Worm (Caenorhabditis elegans): ENCODE data around the gene ttr-23.
A peak's percentile ranks its signal among the peaks of the same experiment; 100 is the strongest.

ttr-23 gene

ce11 chrV:10589774-10590528 lies at the start of gene ttr-23:
Gene ttr-23 (minus strand): TSS chrV:10589860.
- TF ChIP-seq mep-1 (tag; optimal IDR thresholded peaks at IDR 0.05): no peak
- no peak for TF ChIP-seq unc-39 (tag; optimal IDR thresholded peaks at IDR 0.05)
- no peak for TF ChIP-seq ham-2 (GFP tag; optimal IDR thresholded peaks at IDR 0.05)
- TF ChIP-seq ceh-83 (GFP tag; optimal IDR thresholded peaks at IDR 0.05): no peak
- no peak for TF ChIP-seq pha-4 (tag; optimal IDR thresholded peaks at IDR 0.05)
- no peak for TF ChIP-seq cnd-1 (tag; optimal IDR thresholded peaks at IDR 0.05)
- no peak for TF ChIP-seq snpc-4 (tag; optimal IDR thresholded peaks at IDR 0.05)
- TF ChIP-seq ces-1 (GFP tag; optimal IDR thresholded peaks at IDR 0.05): no peak
- no peak for TF ChIP-seq lsy-2 (tag; optimal IDR thresholded peaks at IDR 0.05)
- TF ChIP-seq nhr-12 (tag; optimal IDR thresholded peaks at IDR 0.05): no peak
- no peak for TF ChIP-seq blmp-1 (tag; optimal IDR thresholded peaks at IDR 0.05)

ce11 chrV:10635722-10636121 lies 46.1 kb upstream of the ttr-23 start, which contains the start of gene kvs-2:
Gene kvs-2 (plus strand): TSS chrV:10636022.
- TF ChIP-seq snpc-4 (tag; optimal IDR thresholded peaks at IDR 0.05) (no peak), cnd-1 (tag; optimal IDR thresholded peaks at IDR 0.05) (no peak), ceh-39 (tag; optimal IDR thresholded peaks at IDR 0.05) (no peak), nhr-237 (tag; optimal IDR thresholded peaks at IDR 0.05) (no peak), nhr-28 (tag; optimal IDR thresholded peaks at IDR 0.05) (no peak), lin-32 (GFP tag; optimal IDR thresholded peaks at IDR 0.05) (no peak), bed-3 (GFP tag; optimal IDR thresholded peaks at IDR 0.05) (no peak), tbx-8 (GFP tag; optimal IDR thresholded peaks at IDR 0.05) (no peak), zip-8 (tag; optimal IDR thresholded peaks at IDR 0.05) (no peak), nhr-2 (tag; optimal IDR thresholded peaks at IDR 0.05) (no peak), nhr-12 (tag; optimal IDR thresholded peaks at IDR 0.05) (no peak), elt-1 (tag; optimal IDR thresholded peaks at IDR 0.05; ENCODE audit: borderline replicate concordance, insufficient read depth) (no peak), ces-1 (GFP tag; optimal IDR thresholded peaks at IDR 0.05) (no peak)

ce11 chrV:10632758-10633157 lies 43.1 kb upstream of the ttr-23 start, which contains the start of gene mab-23:
Gene mab-23 (plus strand): TSS chrV:10633058.
- TF ChIP-seq nhr-76 (tag; optimal IDR thresholded peaks at IDR 0.05) (no peak), zip-8 (tag; optimal IDR thresholded peaks at IDR 0.05) (no peak), elt-1 (tag; optimal IDR thresholded peaks at IDR 0.05; ENCODE audit: borderline replicate concordance, insufficient read depth) (no peak), mab-5 (tag; optimal IDR thresholded peaks at IDR 0.05) (no peak), lin-32 (GFP tag; optimal IDR thresholded peaks at IDR 0.05) (no peak), unc-120 (tag; optimal IDR thresholded peaks at IDR 0.05; ENCODE audit: poor library complexity, severe bottlenecking) (no peak), lin-13 (tag; optimal IDR thresholded peaks at IDR 0.05) (no peak)

ce11 chrV:10630497-10630896 lies 40.8 kb upstream of the ttr-23 start:
- TF ChIP-seq ceh-43 (GFP tag; optimal IDR thresholded peaks at IDR 0.05): no peak
- TF ChIP-seq zip-8 (tag; optimal IDR thresholded peaks at IDR 0.05): no peak
- no peak for TF ChIP-seq mls-2 (tag; optimal IDR thresholded peaks at IDR 0.05)
- no peak for TF ChIP-seq nhr-237 (tag; optimal IDR thresholded peaks at IDR 0.05)
- no peak for TF ChIP-seq blmp-1 (tag; optimal IDR thresholded peaks at IDR 0.05)
- no peak for TF ChIP-seq hlh-1 (tag; optimal IDR thresholded peaks at IDR 0.05)
- no peak for TF ChIP-seq unc-39 (tag; optimal IDR thresholded peaks at IDR 0.05)
- no peak for TF ChIP-seq ham-2 (GFP tag; optimal IDR thresholded peaks at IDR 0.05)
- no peak for TF ChIP-seq cnd-1 (tag; optimal IDR thresholded peaks at IDR 0.05)
- TF ChIP-seq unc-120 (tag; optimal IDR thresholded peaks at IDR 0.05; ENCODE audit: poor library complexity, severe bottlenecking): no peak
- no peak for TF ChIP-seq nhr-28 (tag; optimal IDR thresholded peaks at IDR 0.05)
- no peak for TF ChIP-seq lsy-2 (tag; optimal IDR thresholded peaks at IDR 0.05)
- no peak for TF ChIP-seq ceh-83 (GFP tag; optimal IDR thresholded peaks at IDR 0.05)
- no peak for TF ChIP-seq elt-3 (tag; optimal IDR thresholded peaks at IDR 0.05)
- TF ChIP-seq ceh-39 (tag; optimal IDR thresholded peaks at IDR 0.05): no peak
- TF ChIP-seq snpc-4 (tag; optimal IDR thresholded peaks at IDR 0.05): no peak
- no peak for TF ChIP-seq ces-1 (GFP tag; optimal IDR thresholded peaks at IDR 0.05)
- TF ChIP-seq bed-3 (GFP tag; optimal IDR thresholded peaks at IDR 0.05): no peak

DNA sequence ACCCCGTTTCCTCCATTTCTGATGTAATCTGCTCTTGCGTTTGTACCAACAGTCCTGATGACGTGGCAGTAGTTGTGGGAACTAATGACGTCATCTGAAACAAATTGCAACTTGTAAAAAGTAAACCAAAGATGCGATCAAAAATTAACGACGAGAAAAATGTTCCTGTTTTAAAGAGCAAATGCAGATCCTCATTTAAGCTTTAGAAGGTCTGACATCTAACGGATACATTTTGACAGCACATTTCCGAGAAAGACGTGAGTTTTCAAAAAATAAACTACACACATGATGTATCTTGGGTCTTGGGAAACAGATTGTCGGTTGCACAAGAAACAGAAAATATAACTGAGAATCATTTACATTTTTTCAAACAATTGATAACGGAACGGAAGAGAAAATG lies 25.8 kb upstream of the ttr-23 start, which contains the start of gene H09F14.1:
Gene H09F14.1, minus strand, starts transcription at position 101 of the 400 bp plus-strand sequence.
- peak; percentile 19 for TF ChIP-seq zip-8 (tag; optimal IDR thresholded peaks at IDR 0.05)
- no peak for TF ChIP-seq tbx-8 (GFP tag; optimal IDR thresholded peaks at IDR 0.05)
- no peak for TF ChIP-seq snpc-4 (tag; optimal IDR thresholded peaks at IDR 0.05)
- no peak for TF ChIP-seq elt-3 (tag; optimal IDR thresholded peaks at IDR 0.05)
- no peak for TF ChIP-seq pha-4 (tag; optimal IDR thresholded peaks at IDR 0.05)

All from whole organism, mixed stage, embryonic.